Worm (Caenorhabditis elegans) whole organism, young adult: Measurements from ENCODE around the gene F01D5.6.

ENCODE experiments used
- C06A6.2 ChIP-seq: fragments of 200-800 bp; sonication (Bioruptor generic); conservative IDR thresholded peaks from 2 replicates; pipeline ENCODE4 v1.3.6; 2022; ENCODE audit warnings: missing genetic modification characterization, missing compliant biosample characterization
- F49E8.2 ChIP-seq: sonication (generic microtip); optimal IDR thresholded peaks from 3 replicates; lab custom pipeline; 2017; ENCODE audit warnings: missing genetic modification characterization, mild to moderate bottlenecking, missing compliant biosample characterization, antibody characterized with exemption, moderate library complexity; ENCODE audit not compliant: insufficient read depth
- F52B5.7 ChIP-seq: sonication (generic microtip); optimal IDR thresholded peaks from 2 replicates; lab custom pipeline; 2016; ENCODE audit warnings: mild to moderate bottlenecking, missing genetic modification characterization, missing compliant biosample characterization
- F57C9.4 ChIP-seq: sonication (generic microtip); optimal IDR thresholded peaks from 2 replicates; lab custom pipeline; 2017; ENCODE audit warnings: mild to moderate bottlenecking, missing genetic modification characterization, missing compliant biosample characterization
- T07F8.4 ChIP-seq: sonication (generic microtip); optimal IDR thresholded peaks from 2 replicates; lab custom pipeline; 2016; ENCODE audit warnings: mild to moderate bottlenecking, missing genetic modification characterization, moderate library complexity, missing compliant biosample characterization
- T26A5.8 ChIP-seq: sonication (generic microtip); optimal IDR thresholded peaks from 2 replicates; lab custom pipeline; 2016; ENCODE audit warnings: missing genetic modification characterization, missing compliant biosample characterization
- Y53F4B.3 ChIP-seq: fragments of 200-800 bp; sonication (Bioruptor generic); IDR thresholded peaks from 2 replicates; pipeline ENCODE4 v1.3.6; 2022; ENCODE audit warnings: missing genetic modification reagents, missing genetic modification characterization, missing compliant biosample characterization
- Y53G8AR.9 ChIP-seq: fragments of 200-800 bp; sonication (Bioruptor generic); conservative IDR thresholded peaks from 2 replicates; pipeline ENCODE4 v1.3.6; 2022; ENCODE audit warnings: missing genetic modification reagents, missing genetic modification characterization, missing compliant biosample characterization
- Y67H2A.10 ChIP-seq: fragments of 200-800 bp; sonication (Bioruptor generic); conservative IDR thresholded peaks from 2 replicates; pipeline ENCODE4 v1.3.6; 2022; ENCODE audit warnings: missing genetic modification reagents, missing genetic modification characterization, missing compliant biosample characterization
- Y95B8A.8 ChIP-seq: fragments of 200-800 bp; sonication (Bioruptor generic); IDR thresholded peaks from 2 replicates; pipeline ENCODE4 v1.3.6; 2022; ENCODE audit warnings: missing genetic modification reagents, missing genetic modification characterization, missing compliant biosample characterization
- ZK185.1 ChIP-seq: sonication (generic microtip); optimal IDR thresholded peaks from 2 replicates; lab custom pipeline; 2016; ENCODE audit warnings: mild to moderate bottlenecking, missing genetic modification characterization, missing compliant biosample characterization; ENCODE audit not compliant: poor library complexity, severe bottlenecking
- athp-1 ChIP-seq: sonication (generic microtip); optimal IDR thresholded peaks from 2 replicates; lab custom pipeline; 2017; ENCODE audit warnings: mild to moderate bottlenecking, missing genetic modification characterization, missing compliant biosample characterization
- attf-5 ChIP-seq: fragments of 200-800 bp; sonication (Bioruptor generic); optimal IDR thresholded peaks from 2 replicates; lab custom pipeline; 2018; ENCODE audit warnings: mild to moderate bottlenecking, missing genetic modification characterization, missing compliant biosample characterization
- cebp-1 ChIP-seq, 2 experiments: fragments of 200-800 bp in 1 of 2; sonication (Bioruptor generic) in 1 of 2; sonication (generic microtip) in 1 of 2; IDR thresholded peaks in 1 of 2; optimal IDR thresholded peaks in 1 of 2; 2 replicates each; pipeline versions ENCODE4 v1.3.6 to Lab custom; 2017 to 2022; ENCODE audit warnings: missing compliant biosample characterization in 2 of 2, missing genetic modification characterization in 2 of 2, mild to moderate bottlenecking in 1 of 2, missing genetic modification reagents in 1 of 2, moderate library complexity in 1 of 2
- cebp-2 ChIP-seq: fragments of 200-800 bp; sonication (Bioruptor generic); IDR thresholded peaks from 2 replicates; pipeline ENCODE4 v1.3.6; 2022; ENCODE audit warnings: missing genetic modification characterization, missing compliant biosample characterization
- ceh-100 ChIP-seq: fragments of 200-800 bp; sonication (Bioruptor generic); IDR thresholded peaks from 2 replicates; pipeline ENCODE4 v1.3.6; 2022; ENCODE audit warnings: missing genetic modification reagents, missing genetic modification characterization, missing compliant biosample characterization
- ceh-91 ChIP-seq: fragments of 200-800 bp; sonication (Bioruptor generic); IDR thresholded peaks from 2 replicates; pipeline ENCODE4 v1.3.6; 2022; ENCODE audit warnings: missing genetic modification reagents, missing genetic modification characterization, missing compliant biosample characterization
- chd-7 ChIP-seq: sonication (generic microtip); optimal IDR thresholded peaks from 2 replicates; lab custom pipeline; 2016; ENCODE audit warnings: mild to moderate bottlenecking, missing genetic modification characterization, moderate library complexity, missing compliant biosample characterization
- dpl-1 ChIP-seq: fragments of 150-350 bp; optimal IDR thresholded peaks from 2 replicates; lab custom pipeline; 2014; ENCODE audit warnings: missing biosample characterization, missing genetic modification reagents, missing genetic modification characterization
- egrh-3 ChIP-seq: fragments of 200-800 bp; sonication (Bioruptor generic); IDR thresholded peaks from 2 replicates; pipeline ENCODE4 v1.3.6; 2022; ENCODE audit warnings: missing genetic modification reagents, missing genetic modification characterization, missing compliant biosample characterization
- hlh-12 ChIP-seq: sonication (generic microtip); optimal IDR thresholded peaks from 2 replicates; lab custom pipeline; 2016; ENCODE audit warnings: missing genetic modification characterization, missing compliant biosample characterization
- hsf-1 ChIP-seq: fragments of 200-800 bp; sonication (Bioruptor generic); IDR thresholded peaks from 2 replicates; pipeline ENCODE4 v1.3.6; 2022; ENCODE audit warnings: missing genetic modification reagents, missing genetic modification characterization, missing compliant biosample characterization
- let-526 ChIP-seq: fragments of 200-800 bp; sonication (Bioruptor generic); IDR thresholded peaks from 2 replicates; pipeline ENCODE4 v1.3.6; 2022; ENCODE audit warnings: missing genetic modification reagents, missing genetic modification characterization, missing compliant biosample characterization
- lin-54 ChIP-seq: fragments of 200-800 bp; sonication (Bioruptor generic); optimal IDR thresholded peaks from 2 replicates; lab custom pipeline; 2018; ENCODE audit warnings: mild to moderate bottlenecking, missing genetic modification characterization, missing compliant biosample characterization
- madf-6 ChIP-seq: fragments of 200-800 bp; sonication (Bioruptor generic); IDR thresholded peaks from 2 replicates; pipeline ENCODE4 v1.3.6; 2022; ENCODE audit warnings: missing genetic modification reagents, missing genetic modification characterization, missing compliant biosample characterization
- mcd-1 ChIP-seq: fragments of 200-800 bp; sonication (Bioruptor generic); IDR thresholded peaks from 2 replicates; pipeline ENCODE4 v1.3.6; 2022; ENCODE audit warnings: missing genetic modification reagents, missing genetic modification characterization, missing compliant biosample characterization
- mel-28 ChIP-seq: sonication (generic microtip); optimal IDR thresholded peaks from 2 replicates; lab custom pipeline; 2016; ENCODE audit warnings: borderline replicate concordance, mild to moderate bottlenecking, missing genetic modification characterization, missing compliant biosample characterization
- nhr-80 ChIP-seq: sonication (generic microtip); optimal IDR thresholded peaks from 2 replicates; lab custom pipeline; 2016; ENCODE audit warnings: missing genetic modification characterization, missing compliant biosample characterization
- pha-4 ChIP-seq: fragments of 150-350 bp; sonication (generic microtip); optimal IDR thresholded peaks from 2 replicates; lab custom pipeline; 2014; ENCODE audit warnings: missing biosample characterization, missing genetic modification reagents, missing genetic modification characterization
- rpc-1 ChIP-seq, 2 experiments: fragments of 150-350 bp in 1 of 2; sonication (generic microtip) in 1 of 2; optimal IDR thresholded peaks; 2 replicates each; lab custom pipeline; 2014 to 2018; ENCODE audit warnings: missing biosample characterization in 1 of 2, missing genetic modification characterization in 1 of 2, missing genetic modification reagents in 1 of 2, missing genotype in 1 of 2
- sea-2 ChIP-seq: fragments of 200-800 bp; sonication (Bioruptor generic); IDR thresholded peaks from 2 replicates; pipeline ENCODE4 v1.3.6; 2022; ENCODE audit warnings: missing genetic modification characterization, missing compliant biosample characterization
- snpc-1.3 ChIP-seq: sonication (generic microtip); optimal IDR thresholded peaks from 2 replicates; lab custom pipeline; 2017; ENCODE audit warnings: missing genetic modification characterization, mild to moderate bottlenecking, missing compliant biosample characterization, antibody characterized with exemption, moderate library complexity, missing genotype, missing genetic modification reagents; ENCODE audit not compliant: insufficient read depth
- tbx-9 ChIP-seq: sonication (generic microtip); optimal IDR thresholded peaks from 2 replicates; lab custom pipeline; 2016; ENCODE audit warnings: borderline replicate concordance, missing genetic modification characterization, inconsistent platforms, missing compliant biosample characterization
- zfh-2 ChIP-seq: fragments of 200-800 bp; sonication (Bioruptor generic); conservative IDR thresholded peaks from 2 replicates; pipeline ENCODE4 v1.3.6; 2022; ENCODE audit warnings: missing genetic modification reagents, missing genetic modification characterization, missing compliant biosample characterization
- zim-3 ChIP-seq: sonication (generic microtip); optimal IDR thresholded peaks from 2 replicates; lab custom pipeline; 2017; ENCODE audit warnings: mild to moderate bottlenecking, missing genetic modification characterization, moderate library complexity, missing compliant biosample characterization
- ztf-25 ChIP-seq: fragments of 200-800 bp; sonication (Bioruptor generic); IDR thresholded peaks from 2 replicates; pipeline ENCODE4 v1.3.6; 2022; ENCODE audit warnings: missing genetic modification reagents, missing genetic modification characterization, missing compliant biosample characterization

The F01D5.6 gene

DNA sequence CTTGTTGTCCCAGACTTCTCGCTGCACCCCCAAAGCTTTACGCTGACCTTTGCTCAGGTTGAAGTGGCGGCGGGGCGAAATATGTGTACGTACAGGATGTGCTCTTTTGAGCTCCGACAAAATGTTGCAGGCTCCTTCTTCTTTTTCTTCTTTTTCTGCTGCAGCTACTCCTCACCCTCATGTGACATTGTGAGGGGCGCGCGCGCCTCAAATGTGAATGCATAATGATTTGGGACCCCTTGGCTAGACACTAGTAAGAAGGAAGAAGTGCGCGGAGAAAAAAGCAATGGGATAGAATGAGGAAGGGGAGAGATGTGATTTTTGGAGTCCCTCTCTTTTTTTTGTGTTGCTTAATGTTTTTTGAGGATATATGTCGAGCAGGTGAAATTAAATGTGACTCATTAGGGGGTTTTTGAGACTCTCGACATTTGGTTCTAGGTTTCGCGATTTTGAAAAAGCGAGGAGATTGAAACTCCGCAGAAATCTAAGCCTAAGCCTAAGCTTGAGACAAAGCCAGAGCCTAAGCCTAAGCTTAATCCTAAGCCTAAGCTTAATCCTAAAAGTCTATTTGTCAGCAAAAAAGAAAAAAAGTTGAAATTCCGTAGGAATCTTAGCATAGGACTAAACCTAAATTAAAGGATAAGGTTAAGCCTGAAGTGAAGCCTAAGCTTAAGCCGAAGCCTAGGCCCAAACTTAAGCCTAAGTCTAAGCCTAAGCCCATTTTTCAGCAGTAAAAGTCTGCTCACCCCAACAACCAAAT is 30.6 kb downstream of the F01D5.6 start:
- TF ChIP-seq zfh-2 (GFP tag; lab: Robert Waterston, UW): 0 out of 2 replicates have a peak, but pooled peaks have one; percentile 46
- no peak for TF ChIP-seq cebp-1 (GFP tag; IDR thresholded peaks at IDR 0.05; lab: Robert Waterston, UW)
- TF ChIP-seq cebp-1 (tag; optimal IDR thresholded peaks at IDR 0.05; lab: Kevin White, UChicago): peak; percentile 23
- TF ChIP-seq let-526: no peak
- no peak for TF ChIP-seq ztf-25 (GFP tag; lab: Robert Waterston, UW)
- no peak for TF ChIP-seq dpl-1 (GFP tag; lab: Kevin White, UChicago)
- no peak for TF ChIP-seq lin-54 (GFP tag; lab: Kevin White, UChicago)
- peak; percentile 11; the same call in 1 of the 2 replicates for TF ChIP-seq mcd-1 (GFP tag; lab: Robert Waterston, UW)
- TF ChIP-seq tbx-9 (tag; lab: Kevin White, UChicago): no peak
- no peak for TF ChIP-seq Y53G8AR.9 (GFP tag; lab: Robert Waterston, UW)
- TF ChIP-seq madf-6 (GFP tag; lab: Robert Waterston, UW): peak; percentile 12; the same call in 1 of the 2 replicates

DNA sequence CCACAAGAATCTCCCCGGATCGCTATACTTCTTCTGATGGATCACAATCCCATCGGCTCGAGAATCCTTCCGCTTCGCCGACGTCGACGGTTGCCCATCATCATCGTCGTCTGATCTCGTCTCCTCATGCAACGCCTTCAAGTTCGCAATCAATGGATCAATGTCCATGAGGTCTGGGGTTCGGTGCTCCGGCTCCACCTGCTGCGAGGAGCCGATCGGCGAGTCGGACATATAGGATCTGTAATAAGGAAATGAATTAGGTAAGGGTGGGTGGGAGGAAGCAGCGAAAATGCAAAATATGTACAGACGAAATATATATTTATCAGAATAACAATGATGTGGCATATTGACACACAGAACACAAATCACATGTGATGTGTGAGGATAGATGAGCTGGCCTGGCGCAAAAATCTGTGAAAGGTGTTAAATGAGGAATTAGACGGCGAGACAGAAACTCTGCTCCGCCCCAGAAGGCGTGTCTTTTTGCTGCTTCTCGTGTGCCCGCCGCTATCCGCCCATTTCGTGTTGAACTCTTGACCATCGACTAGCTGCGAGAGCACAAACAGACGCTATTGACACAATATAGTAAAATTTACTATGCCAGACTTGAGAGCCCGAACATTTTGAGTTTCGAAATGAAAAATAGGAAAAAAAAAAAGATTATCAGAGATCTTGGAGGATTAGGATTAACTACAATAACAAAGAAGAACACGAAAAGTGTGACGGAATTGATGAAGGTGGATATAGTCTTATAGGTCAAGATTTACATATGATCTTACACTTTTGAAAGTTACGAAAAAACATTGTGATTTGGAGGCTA is 31.4 kb downstream of the F01D5.6 start:
- TF ChIP-seq ZK185.1 (no peak), cebp-2 (GFP tag; lab: Robert Waterston, UW) (no peak), C06A6.2 (GFP tag; lab: Robert Waterston, UW) (no peak), zfh-2 (GFP tag; lab: Robert Waterston, UW) (peak; percentile 70)

DNA sequence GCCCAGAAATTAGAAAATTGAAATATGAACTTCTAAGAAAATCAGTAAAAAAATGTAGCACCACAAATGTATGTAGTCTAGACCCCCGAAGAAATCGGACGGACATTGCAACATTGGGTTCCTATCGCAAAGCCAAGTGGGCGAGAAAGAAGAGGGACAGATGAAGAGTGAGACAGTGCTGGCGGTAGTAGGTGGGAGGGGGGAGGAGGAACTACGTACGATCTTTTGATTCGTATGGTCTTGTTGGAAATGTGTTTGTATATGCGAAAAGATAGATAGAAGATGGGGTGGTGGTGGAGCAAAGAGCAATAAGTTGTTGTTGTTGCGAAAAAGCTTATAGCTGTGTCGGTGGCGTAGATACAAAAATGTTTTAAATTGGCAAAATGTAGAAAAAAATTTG is 32.0 kb downstream of the F01D5.6 start:
- TF ChIP-seq nhr-80 (tag; lab: Kevin White, UChicago) (peak; percentile 1), F57C9.4 (tag; lab: Kevin White, UChicago) (no peak), Y53F4B.3 (no peak)
- TF ChIP-seq, all 124 proteins: peak for 1

DNA sequence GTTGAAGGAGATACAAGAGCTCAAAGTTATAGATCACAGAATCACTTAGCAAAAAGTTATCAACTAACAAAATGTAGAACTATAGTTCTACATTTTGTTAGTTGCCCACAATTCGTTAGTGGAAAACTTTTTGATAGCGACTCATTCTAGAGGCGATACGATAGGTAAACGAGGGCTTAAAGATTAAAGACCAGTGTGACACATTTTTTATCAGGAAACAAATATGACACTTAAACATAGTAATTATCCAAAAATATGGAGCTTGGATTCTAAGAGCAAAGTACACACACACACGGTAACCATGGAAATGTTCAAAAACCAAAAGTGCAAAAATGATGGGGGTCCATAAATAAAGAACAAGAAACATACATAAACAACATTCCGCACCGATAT is 33.5 kb downstream of the F01D5.6 start:
- TF ChIP-seq nhr-80 (tag; lab: Kevin White, UChicago) (no peak), attf-5 (GFP tag; lab: Kevin White, UChicago) (no peak), mel-28 (no peak), zim-3 (no peak), egrh-3 (GFP tag; lab: Robert Waterston, UW) (no peak)
- TF ChIP-seq, all 124 proteins: peak for 0

DNA sequence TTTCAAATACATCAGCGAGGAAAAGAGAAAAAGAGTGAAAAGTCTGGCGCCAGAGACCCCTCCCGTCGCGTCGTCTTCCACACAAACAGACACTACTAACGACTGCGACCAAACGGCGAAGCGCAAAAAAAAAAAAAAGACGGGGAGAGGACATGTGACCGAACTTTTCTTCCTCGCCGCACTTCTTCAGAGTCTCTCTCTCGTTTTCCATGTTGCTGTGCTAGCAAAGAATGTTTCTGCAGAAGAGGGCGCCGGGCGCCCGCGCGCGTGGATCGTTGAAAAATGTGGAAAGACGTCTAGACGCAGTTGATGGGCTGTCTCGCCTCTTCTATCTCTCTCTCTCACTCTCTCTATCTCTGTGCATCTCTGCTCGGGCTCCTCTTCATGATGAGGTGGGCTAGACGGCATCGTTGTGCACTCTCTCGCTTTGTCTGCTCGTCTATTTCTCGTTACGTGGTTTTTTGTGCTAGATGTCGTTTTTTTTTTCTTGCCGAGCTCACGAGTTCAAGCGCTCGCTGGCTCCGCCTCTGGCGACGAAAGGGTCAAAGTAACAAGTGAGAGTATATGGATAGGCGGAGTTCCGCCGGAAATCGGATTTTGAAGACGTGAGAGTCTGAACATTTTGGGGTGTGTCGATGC is 34.0 kb downstream of the F01D5.6 start:
- TF ChIP-seq F52B5.7 (tag; lab: Kevin White, UChicago) (no peak), ceh-91 (no peak), snpc-1.3 (tag; lab: Kevin White, UChicago) (no peak), hlh-12 (tag; lab: Kevin White, UChicago) (no peak), sea-2 (GFP tag; lab: Robert Waterston, UW) (no peak), pha-4 (tag; lab: Kevin White, UChicago) (peak; percentile 33), rpc-1 (optimal IDR thresholded peaks at IDR 0.05; lab: Kevin White, UChicago) (no peak), rpc-1 (tag; optimal IDR thresholded peaks at IDR 0.05; lab: Kevin White, UChicago) (no peak), chd-7 (tag; lab: Kevin White, UChicago) (peak; percentile 96), F49E8.2 (tag; lab: Kevin White, UChicago) (no peak), Y67H2A.10 (GFP tag; lab: Robert Waterston, UW) (no peak), T07F8.4 (peak; percentile 33), athp-1 (tag; lab: Kevin White, UChicago) (peak; percentile 17), ceh-100 (GFP tag; lab: Robert Waterston, UW) (peak; percentile 74), zfh-2 (GFP tag; lab: Robert Waterston, UW) (peak; percentile 99), hsf-1 (0 out of 2 replicates have a peak, but pooled peaks have one; percentile 22), mcd-1 (GFP tag; lab: Robert Waterston, UW) (peak; percentile 86), cebp-2 (GFP tag; lab: Robert Waterston, UW) (no peak), Y95B8A.8 (GFP tag; lab: Robert Waterston, UW) (no peak), T26A5.8 (tag; lab: Kevin White, UChicago) (no peak)
